Worm (Caenorhabditis elegans) whole organism, mixed stage, embryonic: Measurements from ENCODE around the gene djr-1.2.

Source experiments
- M03D4.4 ChIP-seq: sonication (generic microtip); optimal IDR thresholded peaks from 2 replicates; lab custom pipeline; 2017; ENCODE audit warnings: mild to moderate bottlenecking, missing genetic modification characterization, missing compliant biosample characterization
- bed-3 ChIP-seq: fragments of 200-800 bp; sonication (Bioruptor generic); optimal IDR thresholded peaks from 3 replicates; lab custom pipeline; 2018; ENCODE audit warnings: mild to moderate bottlenecking, missing genetic modification characterization, moderate library complexity, missing compliant biosample characterization
- blmp-1 ChIP-seq: fragments of 150-350 bp; optimal IDR thresholded peaks from 2 replicates; lab custom pipeline; 2014; ENCODE audit warnings: missing biosample characterization, missing genetic modification characterization
- ceh-39 ChIP-seq: fragments of 150-350 bp; optimal IDR thresholded peaks from 2 replicates; lab custom pipeline; 2014; ENCODE audit warnings: missing biosample characterization, missing genetic modification characterization
- ceh-43 ChIP-seq: fragments of 200-800 bp; sonication (Bioruptor generic); optimal IDR thresholded peaks from 2 replicates; lab custom pipeline; 2018; ENCODE audit warnings: mild to moderate bottlenecking, missing genetic modification characterization, moderate library complexity, missing compliant biosample characterization
- ceh-83 ChIP-seq: fragments of 200-800 bp; sonication (Bioruptor generic); optimal IDR thresholded peaks from 2 replicates; lab custom pipeline; 2018; ENCODE audit warnings: mild to moderate bottlenecking, missing genetic modification characterization, missing compliant biosample characterization
- ces-1 ChIP-seq: fragments of 150-350 bp; optimal IDR thresholded peaks from 2 replicates; lab custom pipeline; 2014; ENCODE audit warnings: missing biosample characterization, missing genetic modification reagents, missing genetic modification characterization
- cnd-1 ChIP-seq: fragments of 200-800 bp; sonication (Bioruptor generic); optimal IDR thresholded peaks from 2 replicates; lab custom pipeline; 2018; ENCODE audit warnings: mild to moderate bottlenecking, missing genetic modification characterization, missing compliant biosample characterization
- drap-1 ChIP-seq: fragments of 200-800 bp; sonication (Bioruptor generic); optimal IDR thresholded peaks from 3 replicates; lab custom pipeline; 2018; ENCODE audit warnings: mild to moderate bottlenecking, missing genetic modification characterization, missing compliant biosample characterization
- elt-1 ChIP-seq: sonication (generic microtip); optimal IDR thresholded peaks from 2 replicates; lab custom pipeline; 2017; ENCODE audit warnings: missing genetic modification characterization, mild to moderate bottlenecking, missing compliant biosample characterization, antibody characterized with exemption, moderate library complexity, borderline replicate concordance; ENCODE audit not compliant: insufficient read depth
- elt-3 ChIP-seq: fragments of 150-350 bp; optimal IDR thresholded peaks from 2 replicates; lab custom pipeline; 2014; ENCODE audit warnings: missing biosample characterization, missing genetic modification characterization
- flh-1 ChIP-seq: fragments of 200-800 bp; sonication (Bioruptor generic); optimal IDR thresholded peaks from 2 replicates; lab custom pipeline; 2018; ENCODE audit warnings: mild to moderate bottlenecking, missing genetic modification characterization, moderate library complexity, missing compliant biosample characterization
- ham-2 ChIP-seq: fragments of 200-800 bp; sonication (Bioruptor generic); optimal IDR thresholded peaks from 2 replicates; lab custom pipeline; 2018; ENCODE audit warnings: mild to moderate bottlenecking, missing genetic modification characterization, missing compliant biosample characterization
- hlh-1 ChIP-seq: fragments of 150-350 bp; optimal IDR thresholded peaks from 2 replicates; lab custom pipeline; 2014; ENCODE audit warnings: missing biosample characterization, missing genetic modification reagents, missing genetic modification characterization
- lin-13 ChIP-seq: fragments of 150-350 bp; optimal IDR thresholded peaks from 2 replicates; lab custom pipeline; 2014; ENCODE audit warnings: missing biosample characterization, missing genetic modification characterization
- lin-32 ChIP-seq: fragments of 200-800 bp; sonication (Bioruptor generic); optimal IDR thresholded peaks from 2 replicates; lab custom pipeline; 2018; ENCODE audit warnings: mild to moderate bottlenecking, missing genetic modification characterization, missing compliant biosample characterization
- lsy-2 ChIP-seq: fragments of 150-350 bp; optimal IDR thresholded peaks from 2 replicates; lab custom pipeline; 2014; ENCODE audit warnings: missing biosample characterization, missing genetic modification characterization
- mab-5 ChIP-seq: fragments of 150-350 bp; optimal IDR thresholded peaks from 2 replicates; lab custom pipeline; 2014; ENCODE audit warnings: missing biosample characterization, missing genetic modification characterization
- mep-1 ChIP-seq: fragments of 150-350 bp; optimal IDR thresholded peaks from 2 replicates; lab custom pipeline; 2017; ENCODE audit warnings: missing biosample characterization, missing genetic modification reagents, missing genetic modification characterization, inconsistent platforms
- mls-2 ChIP-seq: sonication (generic microtip); optimal IDR thresholded peaks from 2 replicates; lab custom pipeline; 2016; ENCODE audit warnings: mild to moderate bottlenecking, missing genetic modification characterization, moderate library complexity, missing compliant biosample characterization
- nhr-2 ChIP-seq: fragments of 150-350 bp; optimal IDR thresholded peaks from 2 replicates; lab custom pipeline; 2014; ENCODE audit warnings: missing biosample characterization, missing genetic modification characterization
- nhr-237 ChIP-seq: fragments of 150-350 bp; optimal IDR thresholded peaks from 2 replicates; lab custom pipeline; 2014; ENCODE audit warnings: missing biosample characterization, missing genetic modification characterization
- nhr-28 ChIP-seq: fragments of 150-350 bp; optimal IDR thresholded peaks from 2 replicates; lab custom pipeline; 2014; ENCODE audit warnings: missing biosample characterization, missing genetic modification characterization
- nhr-76 ChIP-seq: sonication (generic microtip); optimal IDR thresholded peaks from 2 replicates; lab custom pipeline; 2017; ENCODE audit warnings: missing biosample characterization, missing genetic modification characterization
- pha-4 ChIP-seq: fragments of 150-350 bp; optimal IDR thresholded peaks from 2 replicates; lab custom pipeline; 2018; ENCODE audit warnings: missing biosample characterization, missing genetic modification reagents, missing genetic modification characterization
- sem-2 ChIP-seq: fragments of 200-800 bp; sonication (Bioruptor generic); optimal IDR thresholded peaks from 2 replicates; lab custom pipeline; 2018; ENCODE audit warnings: mild to moderate bottlenecking, missing genetic modification characterization, missing compliant biosample characterization
- snpc-4 ChIP-seq: fragments of 150-350 bp; optimal IDR thresholded peaks from 2 replicates; lab custom pipeline; 2014; ENCODE audit warnings: missing biosample characterization, missing genetic modification characterization
- sptf-1 ChIP-seq: sonication (generic microtip); optimal IDR thresholded peaks from 2 replicates; lab custom pipeline; 2017; ENCODE audit warnings: mild to moderate bottlenecking, missing genetic modification characterization, moderate library complexity, missing compliant biosample characterization
- tbx-8 ChIP-seq: fragments of 200-800 bp; sonication (Bioruptor generic); optimal IDR thresholded peaks from 2 replicates; lab custom pipeline; 2018; ENCODE audit warnings: mild to moderate bottlenecking, missing genetic modification characterization, moderate library complexity, missing compliant biosample characterization
- unc-120 ChIP-seq: sonication (generic microtip); optimal IDR thresholded peaks from 2 replicates; lab custom pipeline; 2017; ENCODE audit warnings: missing genetic modification characterization, missing compliant biosample characterization; ENCODE audit not compliant: poor library complexity, severe bottlenecking
- unc-39 ChIP-seq: fragments of 150-350 bp; optimal IDR thresholded peaks from 2 replicates; lab custom pipeline; 2014; ENCODE audit warnings: missing biosample characterization, missing genetic modification characterization
- unc-62 ChIP-seq: fragments of 150-350 bp; optimal IDR thresholded peaks from 2 replicates; lab custom pipeline; 2014; ENCODE audit warnings: missing biosample characterization, missing genetic modification reagents, missing genetic modification characterization
- zip-8 ChIP-seq: fragments of 150-350 bp; optimal IDR thresholded peaks from 2 replicates; lab custom pipeline; 2014; ENCODE audit warnings: missing biosample characterization, missing genetic modification characterization

Gene djr-1.2

DNA sequence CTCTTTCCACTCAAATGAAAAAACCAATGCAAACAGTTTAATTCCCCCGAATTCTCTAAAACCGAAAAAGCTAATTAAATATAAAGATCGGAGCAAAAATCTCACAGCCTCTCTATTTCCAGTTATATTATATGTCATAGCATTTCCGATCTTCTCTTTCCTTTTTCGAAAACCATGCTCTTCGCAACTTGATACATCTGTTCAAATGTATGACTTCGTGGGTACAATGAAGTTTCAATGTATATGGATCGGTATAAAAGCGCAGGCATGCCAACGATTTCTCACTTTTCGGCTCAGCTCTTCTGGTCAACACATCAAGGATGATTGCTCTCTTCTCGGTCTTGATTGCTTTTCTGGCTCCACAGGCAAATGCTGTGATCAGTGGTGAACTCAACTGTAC lies 8.8 kb downstream of the djr-1.2 start, which contains the start of gene phat-7:
TSS of gene phat-7 (plus strand) at position 301 of the 400 bp plus-strand sequence.
- TF ChIP-seq cnd-1 (tag; lab: Kevin White, UChicago), result no peak
- TF ChIP-seq ham-2 (GFP tag; lab: Kevin White, UChicago), result no peak
- TF ChIP-seq pha-4 (tag; lab: Kevin White, UChicago), result no peak
- no peak for TF ChIP-seq unc-39
- no peak for TF ChIP-seq unc-62 (GFP tag; lab: Kevin White, UChicago)
- no peak for TF ChIP-seq sem-2 (GFP tag; lab: Kevin White, UChicago)
- no peak for TF ChIP-seq nhr-237 (tag; lab: Kevin White, UChicago)
- TF ChIP-seq elt-1 (tag; lab: Kevin White, UChicago), result no peak
- TF ChIP-seq nhr-2 (tag; lab: Kevin White, UChicago), result no peak
- no peak for TF ChIP-seq unc-120 (tag; lab: Kevin White, UChicago)
- TF ChIP-seq mab-5 (tag; lab: Kevin White, UChicago), result no peak
- no peak for TF ChIP-seq ceh-83 (GFP tag; lab: Kevin White, UChicago)
- TF ChIP-seq elt-3 (tag; lab: Kevin White, UChicago), result no peak
- no peak for TF ChIP-seq nhr-28
- no peak for TF ChIP-seq sptf-1

DNA sequence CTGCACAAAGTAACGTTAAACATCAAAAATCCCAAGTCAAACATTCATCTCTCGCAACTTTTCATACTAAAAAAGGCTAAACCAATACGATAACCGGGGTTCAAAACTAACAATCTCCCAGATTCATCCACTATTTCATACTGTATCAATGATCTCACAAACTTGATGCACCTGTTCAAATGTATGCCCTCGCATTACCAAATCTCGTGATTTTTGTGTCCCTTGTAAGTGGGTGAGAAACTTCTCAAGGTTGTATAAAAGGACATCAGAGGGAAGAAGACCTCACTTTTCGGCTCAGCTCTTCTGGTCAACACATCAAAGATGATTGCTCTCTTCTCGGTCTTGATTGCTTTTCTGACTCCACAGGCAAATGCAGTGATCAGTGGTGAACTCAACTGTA lies 11.3 kb downstream of the djr-1.2 start, which contains the start of gene phat-3:
TSS of gene phat-3 (plus strand) at position 301 of the 400 bp plus-strand sequence.
- TF ChIP-seq sptf-1 (no peak), ces-1 (GFP tag; lab: Kevin White, UChicago) (no peak), unc-62 (GFP tag; lab: Kevin White, UChicago) (no peak), flh-1 (GFP tag; lab: Kevin White, UChicago) (no peak), hlh-1 (tag; lab: Kevin White, UChicago) (no peak), ceh-39 (no peak)

DNA sequence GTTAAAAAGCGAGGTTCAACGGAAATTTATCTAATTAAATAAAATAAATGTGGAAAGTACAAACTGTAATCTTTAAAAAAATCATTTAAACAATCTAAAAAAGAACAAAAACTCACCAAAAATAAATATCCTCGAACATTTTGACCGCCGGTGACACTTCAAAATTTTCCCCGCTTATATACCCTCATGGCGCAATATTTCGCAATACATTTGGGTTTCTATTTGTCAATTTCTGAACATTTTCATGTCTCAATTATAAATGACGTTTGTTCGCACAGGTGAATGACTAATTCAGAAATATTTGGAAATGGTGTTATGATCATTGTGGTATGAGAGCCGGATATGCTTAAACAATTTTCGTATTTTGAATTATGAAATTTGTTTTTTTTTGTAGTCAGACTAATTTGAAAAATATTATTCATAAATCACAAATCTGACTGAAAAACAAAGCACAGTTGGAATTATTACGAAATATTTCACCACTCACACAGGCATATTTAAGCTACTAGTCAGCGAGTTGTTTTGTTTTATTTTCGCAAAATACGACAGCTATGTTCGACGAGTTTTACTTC lies 13.0 kb downstream of the djr-1.2 start, which contains the start of the genes C49G7.10 and irg-2:
TSS of gene C49G7.10 (minus strand) at position 169 of the 572 bp plus-strand sequence.
TSS of gene irg-2 (plus strand) at position 329 of the 572 bp plus-strand sequence.
- TF ChIP-seq elt-3 (tag; lab: Kevin White, UChicago) (no peak), ceh-43 (no peak), lsy-2 (tag; lab: Kevin White, UChicago) (no peak), flh-1 (GFP tag; lab: Kevin White, UChicago) (no peak), lin-13 (no peak), mls-2 (tag; lab: Kevin White, UChicago) (no peak), unc-39 (no peak), drap-1 (GFP tag; lab: Kevin White, UChicago) (no peak), tbx-8 (no peak), zip-8 (tag; lab: Kevin White, UChicago) (no peak), snpc-4 (no peak), nhr-28 (no peak), nhr-76 (no peak), pha-4 (tag; lab: Kevin White, UChicago) (no peak), M03D4.4 (tag; lab: Kevin White, UChicago) (no peak), cnd-1 (tag; lab: Kevin White, UChicago) (no peak), unc-62 (GFP tag; lab: Kevin White, UChicago) (no peak), nhr-2 (tag; lab: Kevin White, UChicago) (no peak)

DNA sequence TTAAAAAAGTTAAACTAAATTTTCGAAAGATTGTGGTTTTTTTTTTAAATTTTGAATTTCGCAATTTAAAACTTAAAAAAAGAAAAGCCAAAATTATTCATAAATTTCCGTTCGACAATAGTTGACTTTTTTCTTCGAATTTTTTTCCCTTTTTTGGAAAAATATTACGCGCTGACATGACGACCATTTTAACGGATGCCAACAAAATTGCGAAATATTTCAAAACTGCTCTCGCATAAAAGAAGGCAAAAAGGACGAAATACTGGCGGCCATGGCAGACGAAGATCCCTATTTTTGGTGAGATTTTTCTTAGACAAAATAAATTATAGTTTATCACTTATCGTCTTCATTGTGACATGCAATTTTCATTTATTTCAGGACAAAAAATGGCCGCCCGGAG lies 16.4 kb downstream of the djr-1.2 start:
- no peak for TF ChIP-seq blmp-1 (tag; lab: Kevin White, UChicago)
- no peak for TF ChIP-seq pha-4 (tag; lab: Kevin White, UChicago)
- TF ChIP-seq ceh-39, result no peak
- TF ChIP-seq sptf-1, result no peak
- TF ChIP-seq bed-3, result no peak
- no peak for TF ChIP-seq lsy-2 (tag; lab: Kevin White, UChicago)
- TF ChIP-seq sem-2 (GFP tag; lab: Kevin White, UChicago), result no peak
- no peak for TF ChIP-seq tbx-8
- no peak for TF ChIP-seq flh-1 (GFP tag; lab: Kevin White, UChicago)

DNA sequence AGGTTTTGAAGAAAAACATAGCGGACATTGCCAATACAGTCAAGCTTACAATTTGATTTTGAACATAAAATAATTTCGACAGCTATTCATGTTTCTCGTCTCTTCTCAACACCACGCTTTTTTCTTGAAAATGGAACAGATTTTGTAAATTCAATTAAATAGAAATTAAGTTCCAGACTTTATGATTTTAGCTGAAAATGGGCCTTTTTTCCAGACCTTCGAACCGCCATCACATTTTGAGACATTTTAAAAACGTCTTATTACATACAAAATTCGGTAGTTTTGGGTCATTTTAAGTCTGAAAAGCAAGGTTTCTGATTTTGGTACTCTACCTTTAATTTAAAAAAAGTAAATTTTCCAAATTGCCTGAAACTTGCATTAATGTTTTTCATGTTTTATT lies 16.8 kb downstream of the djr-1.2 start, which contains the start of gene C49G7.12:
TSS of gene C49G7.12 (plus strand) at position 301 of the 400 bp plus-strand sequence.
- TF ChIP-seq zip-8 (tag; lab: Kevin White, UChicago), result no peak
- TF ChIP-seq ceh-39, result no peak
- TF ChIP-seq blmp-1 (tag; lab: Kevin White, UChicago), result no peak
- TF ChIP-seq lin-32 (GFP tag; lab: Kevin White, UChicago), result no peak
- no peak for TF ChIP-seq mep-1
- no peak for TF ChIP-seq hlh-1 (tag; lab: Kevin White, UChicago)
